Fruit fly (Drosophila melanogaster): ENCODE results near the gene yellow-c.

Gene yellow-c

DNA sequence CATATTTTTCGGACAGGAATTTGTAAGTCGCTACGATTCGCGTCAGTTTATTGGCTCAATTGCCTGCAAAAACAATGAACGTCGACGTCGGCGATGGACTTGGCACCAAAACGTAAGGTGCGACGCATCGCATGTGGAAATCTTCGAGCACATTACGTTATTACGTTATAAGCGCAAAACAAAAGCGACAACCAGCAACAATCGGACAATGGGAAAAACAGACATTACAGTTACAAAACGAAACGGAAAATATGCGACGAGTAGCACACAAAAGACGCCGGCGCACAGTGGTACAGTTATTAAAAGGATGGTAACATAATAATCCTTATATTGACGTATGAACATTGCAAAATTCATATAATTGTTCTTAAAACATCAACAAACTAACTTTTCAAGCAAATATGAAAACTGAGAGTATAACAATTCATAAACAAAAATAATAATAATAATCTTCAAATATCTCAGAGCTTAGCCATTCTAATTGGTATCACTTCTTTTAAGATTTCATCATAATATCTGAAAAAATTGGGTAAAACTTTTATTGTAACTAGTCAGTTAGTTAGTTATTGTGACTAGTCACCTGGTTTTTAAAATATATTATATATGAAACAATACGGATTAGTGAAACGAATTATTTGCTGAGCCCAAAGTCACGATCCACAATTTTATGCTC lies 40.2 kb upstream of the yellow-c start (continued):
- TF ChIP-seq ttk (GFP tag; IDR thresholded peaks at IDR 0.05) (no peak), cg (GFP tag; optimal IDR thresholded peaks at IDR 0.05) (no peak), CG2116 (GFP tag; optimal IDR thresholded peaks at IDR 0.05) (no peak), HLH3B (GFP tag; IDR thresholded peaks at IDR 0.05) (no peak), sens-2 (GFP tag; IDR thresholded peaks at IDR 0.05) (no peak), hkb (optimal IDR thresholded peaks at IDR 0.05) (no peak), hkb (GFP tag; IDR thresholded peaks at IDR 0.05) (peak; percentile 7; the same call in 1 of the 2 replicates), CG11695 (GFP tag; IDR thresholded peaks at IDR 0.05) (0 out of 3 replicates have a peak, but pooled peaks have one; percentile 15), Med (GFP tag) (no peak), lola (GFP tag; optimal IDR thresholded peaks at IDR 0.05) (peak in 1 of 3 experiments; percentile 8), CG12391 (tag; optimal IDR thresholded peaks at IDR 0.05) (peak; percentile 36), CG12104 (GFP tag; optimal IDR thresholded peaks at IDR 0.05) (peak; percentile 14), D (optimal IDR thresholded peaks at IDR 0.05) (no peak), D (GFP tag; optimal IDR thresholded peaks at IDR 0.05) (no peak), CG11560 (tag; IDR thresholded peaks at IDR 0.05) (no peak), Dip2 (GFP tag; IDR thresholded peaks at IDR 0.05) (no peak), CG7786 (GFP tag; optimal IDR thresholded peaks at IDR 0.05) (no peak), kni (GFP tag; optimal IDR thresholded peaks at IDR 0.05) (no peak), CG8359 (GFP tag; optimal IDR thresholded peaks at IDR 0.05; ENCODE audit: borderline replicate concordance) (no peak), stwl (tag; optimal IDR thresholded peaks at IDR 0.05) (no peak), Tbp (GFP tag; optimal IDR thresholded peaks at IDR 0.05) (no peak), CG6175 (GFP tag; IDR thresholded peaks at IDR 0.05) (no peak), bcd (GFP tag; optimal IDR thresholded peaks at IDR 0.05) (no peak), cad (GFP tag; optimal IDR thresholded peaks at IDR 0.05) (no peak), Ets65A (GFP tag) (no peak), hbn (GFP tag; IDR thresholded peaks at IDR 0.05; ENCODE audit: partially characterized antibody) (no peak), Mrtf (GFP tag; IDR thresholded peaks at IDR 0.05) (no peak), Dp (GFP tag; optimal IDR thresholded peaks at IDR 0.05) (no peak), CG15073 (GFP tag; optimal IDR thresholded peaks at IDR 0.05) (no peak), CG32767 (GFP tag; IDR thresholded peaks at IDR 0.05) (no peak), CG34224 (GFP tag; IDR thresholded peaks at IDR 0.05; ENCODE audit: partially characterized antibody) (no peak), CG17568 (GFP tag; optimal IDR thresholded peaks at IDR 0.05) (no peak), Awh (GFP tag; IDR thresholded peaks at IDR 0.05) (no peak), abd-A (tag; optimal IDR thresholded peaks at IDR 0.05) (no peak), Hmr (GFP tag; optimal IDR thresholded peaks at IDR 0.05) (no peak), schlank (tag; optimal IDR thresholded peaks at IDR 0.05) (no peak), NC2β (GFP tag; optimal IDR thresholded peaks at IDR 0.05) (no peak), CG4328 (GFP tag; optimal IDR thresholded peaks at IDR 0.05) (no peak), ab (GFP tag; optimal IDR thresholded peaks at IDR 0.05) (no peak), mirr (GFP tag; optimal IDR thresholded peaks at IDR 0.05) (no peak), HLHmδ (GFP tag; optimal IDR thresholded peaks at IDR 0.05) (no peak), lbe (GFP tag; optimal IDR thresholded peaks at IDR 0.05) (no peak), CG31388 (GFP tag; optimal IDR thresholded peaks at IDR 0.05) (no peak), pnt (GFP tag; optimal IDR thresholded peaks at IDR 0.05) (no peak), ash1 (GFP tag; optimal IDR thresholded peaks at IDR 0.05) (no peak), CG12942 (GFP tag; optimal IDR thresholded peaks at IDR 0.05) (no peak), Bteb2 (GFP tag; optimal IDR thresholded peaks at IDR 0.05) (no peak), CG18764 (GFP tag; optimal IDR thresholded peaks at IDR 0.05) (no peak), CG10209 (GFP tag; optimal IDR thresholded peaks at IDR 0.05) (no peak)

All from whole organism, embryonic.